Worm (Caenorhabditis elegans) whole organism, L2 larva: ENCODE results near the gene chil-15.

Source experiments
- ceh-16 ChIP-seq: fragments of 150-350 bp; optimal IDR thresholded peaks from 2 replicates; lab custom pipeline; 2014; ENCODE audit warnings: missing biosample characterization, missing genetic modification characterization
- fos-1 ChIP-seq: fragments of 150-350 bp; optimal IDR thresholded peaks from 2 replicates; lab custom pipeline; 2014; ENCODE audit warnings: missing biosample characterization, missing genetic modification characterization
- gmeb-1 ChIP-seq: fragments of 150-350 bp; optimal IDR thresholded peaks from 2 replicates; lab custom pipeline; 2014; ENCODE audit warnings: missing biosample characterization, missing genetic modification characterization
- lin-13 ChIP-seq: fragments of 150-350 bp; optimal IDR thresholded peaks from 2 replicates; lab custom pipeline; 2014; ENCODE audit warnings: missing biosample characterization, missing genetic modification reagents, missing genetic modification characterization
- lin-39 ChIP-seq: fragments of 150-350 bp; optimal IDR thresholded peaks from 2 replicates; lab custom pipeline; 2014; ENCODE audit warnings: missing biosample characterization, missing genetic modification reagents, missing genetic modification characterization
- nhr-10 ChIP-seq: sonication (generic microtip); optimal IDR thresholded peaks from 2 replicates; lab custom pipeline; 2017; ENCODE audit warnings: missing biosample characterization, missing genetic modification characterization
- nhr-12 ChIP-seq: fragments of 150-350 bp; optimal IDR thresholded peaks from 2 replicates; lab custom pipeline; 2014; ENCODE audit warnings: missing biosample characterization, missing genetic modification characterization
- nhr-21 ChIP-seq: fragments of 150-350 bp; optimal IDR thresholded peaks from 2 replicates; lab custom pipeline; 2014; ENCODE audit warnings: missing biosample characterization, missing genetic modification characterization
- nhr-77 ChIP-seq: fragments of 150-350 bp; optimal IDR thresholded peaks from 2 replicates; lab custom pipeline; 2014; ENCODE audit warnings: missing biosample characterization, missing genetic modification characterization
- sem-4 ChIP-seq: fragments of 150-350 bp; optimal IDR thresholded peaks from 2 replicates; lab custom pipeline; 2014; ENCODE audit warnings: missing biosample characterization, missing genetic modification reagents, missing genetic modification characterization
- skn-1 ChIP-seq: sonication (generic microtip); optimal IDR thresholded peaks from 2 replicates; lab custom pipeline; 2017; ENCODE audit warnings: missing biosample characterization, missing genetic modification characterization
- snpc-4 ChIP-seq: fragments of 150-350 bp; optimal IDR thresholded peaks from 2 replicates; lab custom pipeline; 2014; ENCODE audit warnings: missing biosample characterization, missing genetic modification characterization
- unc-62 ChIP-seq: fragments of 150-350 bp; optimal IDR thresholded peaks from 2 replicates; lab custom pipeline; 2014; ENCODE audit warnings: missing biosample characterization, missing genetic modification reagents, missing genetic modification characterization
- ztf-4 ChIP-seq: fragments of 150-350 bp; optimal IDR thresholded peaks from 2 replicates; lab custom pipeline; 2014; ENCODE audit warnings: missing biosample characterization, missing genetic modification characterization

ce11 chrII:9466095-9466494, 22.7 kb upstream of the chil-15 start, which contains the start of gene chil-22:
- TF ChIP-seq ceh-16 (tag; lab: Kevin White, UChicago) (no peak), skn-1 (tag; lab: Kevin White, UChicago) (no peak), nhr-12 (tag; lab: Kevin White, UChicago) (no peak), sem-4 (no peak), nhr-77 (tag; lab: Kevin White, UChicago) (no peak), nhr-21 (tag; lab: Kevin White, UChicago) (no peak), snpc-4 (tag; lab: Kevin White, UChicago) (no peak), unc-62 (GFP tag; lab: Kevin White, UChicago) (no peak), lin-39 (tag; lab: Kevin White, UChicago) (no peak), gmeb-1 (no peak), nhr-10 (tag; lab: Kevin White, UChicago) (no peak), fos-1 (tag; lab: Kevin White, UChicago) (no peak), lin-13 (no peak), ztf-4 (no peak)
